Fruit fly (Drosophila melanogaster): Measurements from ENCODE around the gene Nrg.
A peak's percentile ranks its signal among the peaks of the same experiment; 100 is the strongest.

DNA sequence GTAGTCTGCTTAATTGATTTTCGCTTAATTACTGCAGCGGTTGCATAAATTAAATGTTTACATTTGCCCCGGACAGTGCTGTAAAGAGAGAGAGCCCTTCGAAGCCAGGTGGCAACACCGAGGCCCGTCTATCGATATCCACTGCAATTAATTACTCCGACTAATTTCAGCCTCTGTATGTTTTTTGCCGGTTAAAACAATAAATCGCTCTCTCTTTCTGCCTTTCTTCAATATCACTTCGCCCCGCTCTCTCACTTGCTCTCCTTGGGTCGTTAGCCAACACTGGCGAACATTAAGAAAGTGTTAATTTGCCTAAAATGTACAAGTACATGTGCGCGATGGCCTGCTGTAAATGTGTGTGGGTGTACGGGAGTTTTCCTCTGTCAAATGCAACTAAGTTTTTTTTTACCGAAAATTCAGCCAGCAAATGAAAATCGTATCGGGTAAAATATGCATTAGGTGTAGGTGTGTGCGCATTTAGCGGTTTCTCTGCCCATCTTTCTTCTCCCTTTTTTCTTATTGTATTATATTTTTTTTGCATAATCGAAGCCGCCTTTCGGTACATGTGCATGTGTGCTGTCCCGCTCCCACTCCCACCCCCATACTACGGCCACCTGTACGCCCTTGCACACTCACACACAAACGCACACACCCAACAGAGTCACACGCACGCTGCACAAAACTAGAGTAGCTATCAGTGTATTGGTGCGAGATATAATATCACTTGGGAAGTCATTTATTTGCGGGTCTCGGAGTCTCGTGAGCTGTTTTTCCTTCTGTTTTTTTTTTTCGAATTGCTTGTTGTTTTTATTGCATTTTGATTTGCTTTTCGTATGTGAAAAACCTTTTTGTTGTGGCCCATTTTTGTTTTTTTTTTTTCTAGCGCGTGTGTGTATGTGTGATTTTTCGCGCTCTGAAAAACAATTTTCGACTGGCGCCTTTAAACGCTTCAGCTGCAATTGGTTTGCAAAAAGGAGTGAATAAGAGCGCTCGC is 44.5 kb downstream of the Nrg start:
- no peak for TF ChIP-seq CG8290 (GFP tag; optimal IDR thresholded peaks at IDR 0.05)
- TF ChIP-seq CG8290 (tag; optimal IDR thresholded peaks at IDR 0.05): peak in 1 of 2 experiments; percentile 76
- peak; percentile 83 for TF ChIP-seq CG15479 (GFP tag; optimal IDR thresholded peaks at IDR 0.05)
- no peak for TF ChIP-seq Taf1 (GFP tag; IDR thresholded peaks at IDR 0.05)
- TF ChIP-seq CG8478 (optimal IDR thresholded peaks at IDR 0.05): peak; percentile 44
- peak in 1 of 2 experiments; percentile 26 for TF ChIP-seq insv (GFP tag; optimal IDR thresholded peaks at IDR 0.05)
- TF ChIP-seq usp (GFP tag; optimal IDR thresholded peaks at IDR 0.05): no peak
- no peak for TF ChIP-seq fru (optimal IDR thresholded peaks at IDR 0.05)
- TF ChIP-seq Xrp1 (GFP tag; IDR thresholded peaks at IDR 0.05): peak; percentile 46
- no peak for TF ChIP-seq CG5245 (GFP tag; optimal IDR thresholded peaks at IDR 0.05)
- TF ChIP-seq ro (GFP tag; IDR thresholded peaks at IDR 0.05): no peak
- TF ChIP-seq kay (GFP tag; optimal IDR thresholded peaks at IDR 0.05): no peak
- no peak for TF ChIP-seq hb (GFP tag; IDR thresholded peaks at IDR 0.05; ENCODE audit: partially characterized antibody)
- TF ChIP-seq mam (GFP tag; optimal IDR thresholded peaks at IDR 0.05): peak; percentile 35
